Fruit fly (Drosophila melanogaster): ENCODE measurements around the gene CG32266.

The CG32266 gene

dm6 chr3L:3790504-3790903 is at the start of gene CG32266:
Gene CG32266, plus strand, starts transcription at chr3L:3790804.
- no peak for TF ChIP-seq usp (GFP tag; optimal IDR thresholded peaks at IDR 0.05)

- no peak for TF ChIP-seq fru (GFP tag; optimal IDR thresholded peaks at IDR 0.05)
- no peak for TF ChIP-seq brk (GFP tag; optimal IDR thresholded peaks at IDR 0.05)
Measured at dm6 chr3L:3747276-3747675, 43.3 kb upstream of the CG32266 start.

dm6 chr3L:3752739-3753138 is 37.9 kb upstream of the CG32266 start:
- TF ChIP-seq Sp1 (GFP tag; optimal IDR thresholded peaks at IDR 0.05) (no peak), brk (GFP tag; optimal IDR thresholded peaks at IDR 0.05) (peak; percentile 8)

dm6 chr3L:3753636-3754035 is 37.0 kb upstream of the CG32266 start:
- TF ChIP-seq pan (optimal IDR thresholded peaks at IDR 0.05) (no peak), lola (GFP tag; optimal IDR thresholded peaks at IDR 0.05) (no peak), dl (GFP tag; optimal IDR thresholded peaks at IDR 0.05; ENCODE audit: insufficient read depth in 1 of 2, partially characterized antibody in 2 of 2) (no peak), sv (GFP tag; optimal IDR thresholded peaks at IDR 0.05) (no peak), sage (GFP tag; optimal IDR thresholded peaks at IDR 0.05) (no peak), HLH106 (tag; optimal IDR thresholded peaks at IDR 0.05) (no peak), Hr78 (GFP tag; optimal IDR thresholded peaks at IDR 0.05) (no peak), ey (GFP tag; optimal IDR thresholded peaks at IDR 0.05) (no peak), Abd-B (GFP tag; optimal IDR thresholded peaks at IDR 0.05) (no peak), Jra (GFP tag; optimal IDR thresholded peaks at IDR 0.05) (no peak), tai (GFP tag; optimal IDR thresholded peaks at IDR 0.05) (no peak), brk (GFP tag; optimal IDR thresholded peaks at IDR 0.05) (no peak), h (GFP tag; optimal IDR thresholded peaks at IDR 0.05) (no peak), jim (GFP tag; optimal IDR thresholded peaks at IDR 0.05) (no peak), Dfd (GFP tag; optimal IDR thresholded peaks at IDR 0.05) (no peak), Hnf4 (GFP tag; optimal IDR thresholded peaks at IDR 0.05) (no peak)

dm6 chr3L:3755101-3755500 is 35.5 kb upstream of the CG32266 start, which contains the start of gene ppk27:
Gene ppk27, minus strand, starts transcription at chr3L:3755201.
- TF ChIP-seq Dfd (GFP tag; optimal IDR thresholded peaks at IDR 0.05) (no peak), OdsH (GFP tag; optimal IDR thresholded peaks at IDR 0.05) (no peak), HLH106 (tag; optimal IDR thresholded peaks at IDR 0.05) (no peak), Rel (GFP tag; optimal IDR thresholded peaks at IDR 0.05) (no peak), Rel (tag; optimal IDR thresholded peaks at IDR 0.05) (no peak), Abd-B (GFP tag; optimal IDR thresholded peaks at IDR 0.05) (no peak), psq (GFP tag; optimal IDR thresholded peaks at IDR 0.05) (no peak), Mio (GFP tag; optimal IDR thresholded peaks at IDR 0.05) (no peak), Dif (GFP tag; optimal IDR thresholded peaks at IDR 0.05; ENCODE audit: partially characterized antibody) (no peak), Hr83 (GFP tag; optimal IDR thresholded peaks at IDR 0.05; ENCODE audit: poor library complexity, severe bottlenecking) (no peak), dl (GFP tag; optimal IDR thresholded peaks at IDR 0.05; ENCODE audit: insufficient read depth in 1 of 2, partially characterized antibody in 2 of 2) (no peak), dmrt93B (GFP tag; optimal IDR thresholded peaks at IDR 0.05) (no peak), h (GFP tag; optimal IDR thresholded peaks at IDR 0.05) (no peak), rgr (GFP tag; optimal IDR thresholded peaks at IDR 0.05) (no peak), Hr78 (GFP tag; optimal IDR thresholded peaks at IDR 0.05) (no peak), Myc (optimal IDR thresholded peaks at IDR 0.05) (no peak), ey (GFP tag; optimal IDR thresholded peaks at IDR 0.05) (no peak), fru (GFP tag; optimal IDR thresholded peaks at IDR 0.05) (no peak), CG9705 (GFP tag; optimal IDR thresholded peaks at IDR 0.05) (no peak), sage (GFP tag; optimal IDR thresholded peaks at IDR 0.05) (no peak)

- TF ChIP-seq sage (GFP tag; optimal IDR thresholded peaks at IDR 0.05) (no peak), CG32264 (GFP tag; optimal IDR thresholded peaks at IDR 0.05) (no peak), woc (GFP tag; optimal IDR thresholded peaks at IDR 0.05) (no peak), jim (GFP tag; optimal IDR thresholded peaks at IDR 0.05) (no peak)
Measured at dm6 chr3L:3755713-3756112, 34.9 kb upstream of the CG32266 start.

Measured in whole organism, wandering third instar larva.